Worm (Caenorhabditis elegans) whole organism, L4 larva: ENCODE measurements around the gene nspd-6.
A peak's percentile ranks its signal among the peaks of the same experiment; 100 is the strongest.

Experiments
- D1046.2 ChIP-seq: fragments of 200-800 bp; sonication (Bioruptor generic); IDR thresholded peaks from 2 replicates; pipeline ENCODE4 v1.3.6; 2022; ENCODE audit warnings: missing genetic modification characterization, missing compliant biosample characterization
- F37D6.2 ChIP-seq: sonication (generic microtip); optimal IDR thresholded peaks from 2 replicates; lab custom pipeline; 2016; ENCODE audit warnings: mild to moderate bottlenecking, missing genetic modification characterization, missing compliant biosample characterization
- T20F7.1 ChIP-seq: fragments of 200-800 bp; sonication (Bioruptor generic); optimal IDR thresholded peaks from 2 replicates; lab custom pipeline; 2018; ENCODE audit warnings: mild to moderate bottlenecking, missing genetic modification characterization, missing compliant biosample characterization
- T26A8.4 ChIP-seq: fragments of 200-800 bp; sonication (Bioruptor generic); IDR thresholded peaks from 2 replicates; pipeline ENCODE4 v1.3.6; 2022; ENCODE audit warnings: missing genetic modification characterization, missing compliant biosample characterization
- Y105C5A.15 ChIP-seq: fragments of 200-800 bp; sonication (Bioruptor generic); IDR thresholded peaks from 2 replicates; pipeline ENCODE4 v1.3.6; 2022; ENCODE audit warnings: missing genetic modification characterization, missing compliant biosample characterization
- ZK337.2 ChIP-seq: fragments of 200-800 bp; sonication (Bioruptor generic); IDR thresholded peaks from 2 replicates; pipeline ENCODE4 v1.3.6; 2022; ENCODE audit warnings: missing genetic modification reagents, missing genetic modification characterization, missing compliant biosample characterization
- ZK546.5 ChIP-seq, 2 experiments: sonication (generic microtip); optimal IDR thresholded peaks; 2 replicates each; lab custom pipeline; 2017; ENCODE audit warnings: missing biosample characterization in 2 of 2, missing genetic modification characterization in 2 of 2
- aha-1 ChIP-seq: fragments of 150-350 bp; peaks from one replicate; lab custom pipeline; 2014; ENCODE audit warnings: missing biosample characterization, missing genetic modification characterization
- arid-1 ChIP-seq: fragments of 200-800 bp; sonication (Bioruptor generic); conservative IDR thresholded peaks from 2 replicates; pipeline ENCODE4 v1.3.6; 2022; ENCODE audit warnings: missing genetic modification reagents, missing genetic modification characterization, missing compliant biosample characterization
- ceh-28 ChIP-seq: fragments of 150-350 bp; optimal IDR thresholded peaks from 2 replicates; lab custom pipeline; 2014; ENCODE audit warnings: missing biosample characterization, missing genetic modification reagents, missing genetic modification characterization
- ceh-32 ChIP-seq: sonication (generic microtip); optimal IDR thresholded peaks from 2 replicates; lab custom pipeline; 2016; ENCODE audit warnings: mild to moderate bottlenecking, missing genetic modification characterization, missing compliant biosample characterization; ENCODE audit not compliant: poor library complexity
- ces-1 ChIP-seq: fragments of 150-350 bp; sonication (generic microtip); optimal IDR thresholded peaks from 4 replicates; lab custom pipeline; 2014; ENCODE audit warnings: missing biosample characterization, missing genetic modification reagents, missing genetic modification characterization
- cey-2 ChIP-seq: sonication (generic microtip); optimal IDR thresholded peaks from 3 replicates; lab custom pipeline; 2017; ENCODE audit warnings: missing genetic modification characterization, mild to moderate bottlenecking, missing compliant biosample characterization, antibody characterized with exemption, borderline replicate concordance; ENCODE audit not compliant: insufficient read depth
- daf-8 ChIP-seq: fragments of 200-800 bp; sonication (Bioruptor generic); IDR thresholded peaks from 2 replicates; pipeline ENCODE4 v1.3.6; 2022; ENCODE audit warnings: missing genetic modification characterization, missing compliant biosample characterization
- dmd-9 ChIP-seq: fragments of 200-800 bp; sonication (Bioruptor generic); IDR thresholded peaks from 2 replicates; pipeline ENCODE4 v1.3.6; 2022; ENCODE audit warnings: missing genetic modification reagents, missing genetic modification characterization, missing compliant biosample characterization
- dpl-1 ChIP-seq: fragments of 150-350 bp; optimal IDR thresholded peaks from 2 replicates; lab custom pipeline; 2014; ENCODE audit warnings: missing biosample characterization, missing genetic modification reagents, missing genetic modification characterization
- duxl-1 ChIP-seq: sonication (generic microtip); optimal IDR thresholded peaks from 2 replicates; lab custom pipeline; 2016; ENCODE audit warnings: mild to moderate bottlenecking, missing genetic modification characterization, moderate library complexity, missing compliant biosample characterization; ENCODE audit not compliant: poor library complexity
- dve-1 ChIP-seq: sonication (generic microtip); optimal IDR thresholded peaks from 2 replicates; lab custom pipeline; 2017; ENCODE audit warnings: antibody characterized with exemption, mild to moderate bottlenecking, missing genetic modification characterization, missing compliant biosample characterization; ENCODE audit not compliant: insufficient read depth
- gei-8 ChIP-seq: fragments of 200-800 bp; sonication (Bioruptor generic); optimal IDR thresholded peaks from 2 replicates; lab custom pipeline; 2018; ENCODE audit warnings: mild to moderate bottlenecking, missing genetic modification characterization, missing compliant biosample characterization
- hif-1 ChIP-seq, 2 experiments: sonication (generic microtip); optimal IDR thresholded peaks; 2 replicates each; lab custom pipeline; 2016 to 2017; ENCODE audit warnings: missing compliant biosample characterization in 2 of 2, missing genetic modification characterization in 2 of 2, missing genetic modification reagents in 2 of 2, missing genotype in 2 of 2, mild to moderate bottlenecking in 1 of 2
- hlh-30 ChIP-seq: sonication (generic microtip); optimal IDR thresholded peaks from 2 replicates; lab custom pipeline; 2017; ENCODE audit warnings: antibody characterized with exemption, mild to moderate bottlenecking, missing genetic modification characterization, missing compliant biosample characterization; ENCODE audit not compliant: insufficient read depth
- hmg-1.1 ChIP-seq: fragments of 200-800 bp; sonication (Bioruptor generic); IDR thresholded peaks from 2 replicates; pipeline ENCODE4 v1.3.6; 2022; ENCODE audit warnings: missing genetic modification reagents, missing genetic modification characterization, missing compliant biosample characterization
- lin-38 ChIP-seq: fragments of 200-800 bp; sonication (Bioruptor generic); IDR thresholded peaks from 2 replicates; pipeline ENCODE4 v1.3.6; 2022; ENCODE audit warnings: missing genetic modification reagents, missing genetic modification characterization, missing compliant biosample characterization
- lsy-2 ChIP-seq, 2 experiments: fragments of 150-350 bp in 1 of 2; sonication (generic microtip) in 1 of 2; optimal IDR thresholded peaks; 2 replicates each; lab custom pipeline; 2014 to 2017; ENCODE audit warnings: missing biosample characterization in 2 of 2, missing genetic modification characterization in 2 of 2
- madf-5 ChIP-seq, 2 experiments: fragments of 200-800 bp; sonication (Bioruptor generic); IDR thresholded peaks; 2 replicates each; pipeline ENCODE4 v1.3.6; 2022; ENCODE audit warnings: missing compliant biosample characterization in 2 of 2, missing genetic modification characterization in 2 of 2
- mep-1 ChIP-seq: fragments of 150-350 bp; sonication (generic microtip); optimal IDR thresholded peaks from 3 replicates; lab custom pipeline; 2014; ENCODE audit warnings: missing biosample characterization, missing genetic modification characterization
- mes-2 ChIP-seq: sonication (generic microtip); optimal IDR thresholded peaks from 2 replicates; lab custom pipeline; 2016; ENCODE audit warnings: missing genotype, mild to moderate bottlenecking, missing genetic modification characterization, missing compliant biosample characterization; ENCODE audit not compliant: poor library complexity, severe bottlenecking
- mxl-2 ChIP-seq: fragments of 200-800 bp; sonication (Bioruptor generic); conservative IDR thresholded peaks from 2 replicates; pipeline ENCODE4 v1.3.6; 2022; ENCODE audit warnings: missing genetic modification reagents, missing genetic modification characterization, missing compliant biosample characterization
- nhr-10 ChIP-seq: fragments of 150-350 bp; optimal IDR thresholded peaks from 2 replicates; lab custom pipeline; 2014; ENCODE audit warnings: missing biosample characterization, missing genetic modification characterization
- nhr-11 ChIP-seq: fragments of 150-350 bp; optimal IDR thresholded peaks from 2 replicates; lab custom pipeline; 2014; ENCODE audit warnings: missing biosample characterization, missing genetic modification characterization
- nhr-237 ChIP-seq: sonication (generic microtip); optimal IDR thresholded peaks from 2 replicates; lab custom pipeline; 2017; ENCODE audit warnings: missing biosample characterization, missing genetic modification characterization
- nhr-25 ChIP-seq: sonication (generic microtip); optimal IDR thresholded peaks from 2 replicates; lab custom pipeline; 2017; ENCODE audit warnings: missing genetic modification characterization, mild to moderate bottlenecking, missing compliant biosample characterization, antibody characterized with exemption, moderate library complexity, borderline replicate concordance; ENCODE audit not compliant: insufficient read depth
- nhr-28 ChIP-seq: fragments of 150-350 bp; optimal IDR thresholded peaks from 2 replicates; lab custom pipeline; 2014; ENCODE audit warnings: missing biosample characterization, missing genetic modification characterization
- nhr-42 ChIP-seq: fragments of 200-800 bp; sonication (Bioruptor generic); IDR thresholded peaks from 2 replicates; pipeline ENCODE4 v1.3.6; 2022; ENCODE audit warnings: missing genetic modification characterization, missing compliant biosample characterization
- nhr-48 ChIP-seq: sonication (generic microtip); optimal IDR thresholded peaks from 2 replicates; lab custom pipeline; 2016; ENCODE audit warnings: mild to moderate bottlenecking, missing genetic modification characterization, missing compliant biosample characterization
- nhr-6 ChIP-seq: fragments of 150-350 bp; optimal IDR thresholded peaks from 2 replicates; lab custom pipeline; 2014; ENCODE audit warnings: missing biosample characterization, missing genetic modification characterization
- nhr-76 ChIP-seq: fragments of 150-350 bp; optimal IDR thresholded peaks from 2 replicates; lab custom pipeline; 2014; ENCODE audit warnings: missing biosample characterization, missing genetic modification characterization
- nhr-77 ChIP-seq: fragments of 150-350 bp; optimal IDR thresholded peaks from 2 replicates; lab custom pipeline; 2014; ENCODE audit warnings: missing biosample characterization, missing genetic modification characterization
- pha-4 ChIP-seq, 2 experiments: fragments of 150-350 bp in 1 of 2; fragments of 200-800 bp in 1 of 2; sonication (Bioruptor generic) in 1 of 2; IDR thresholded peaks in 1 of 2; optimal IDR thresholded peaks in 1 of 2; 2 replicates each; pipeline versions ENCODE4 v1.3.6 to Lab custom; 2014 to 2022; ENCODE audit warnings: missing genetic modification characterization in 2 of 2, missing genetic modification reagents in 2 of 2, missing biosample characterization in 1 of 2, missing compliant biosample characterization in 1 of 2
- php-3 ChIP-seq: fragments of 200-800 bp; sonication (Bioruptor generic); IDR thresholded peaks from 2 replicates; pipeline ENCODE4 v1.3.6; 2022; ENCODE audit warnings: missing genetic modification reagents, missing genetic modification characterization, missing compliant biosample characterization
- pqm-1 ChIP-seq: sonication (generic microtip); optimal IDR thresholded peaks from 2 replicates; lab custom pipeline; 2017; ENCODE audit warnings: missing biosample characterization, missing genetic modification characterization
- set-16 ChIP-seq: fragments of 200-800 bp; sonication (Bioruptor generic); IDR thresholded peaks from 2 replicates; pipeline ENCODE4 v1.3.6; 2022; ENCODE audit warnings: missing genetic modification reagents, missing genetic modification characterization, missing compliant biosample characterization
- snpc-1.2 ChIP-seq: fragments of 200-800 bp; sonication (Bioruptor generic); IDR thresholded peaks from 2 replicates; pipeline ENCODE4 v1.3.6; 2022; ENCODE audit warnings: missing genetic modification reagents, missing genetic modification characterization, missing compliant biosample characterization
- tag-97 ChIP-seq: fragments of 200-800 bp; sonication (Bioruptor generic); IDR thresholded peaks from 2 replicates; pipeline ENCODE4 v1.3.6; 2022; ENCODE audit warnings: missing genetic modification characterization, missing compliant biosample characterization
- unc-62 ChIP-seq, 3 experiments: fragments of 150-350 bp in 1 of 3; sonication (generic microtip); optimal IDR thresholded peaks in 2 of 3; peaks in 1 of 3; 1 replicate in 1 of 3; 2 replicates in 2 of 3; lab custom pipeline; 2014 to 2017; ENCODE audit warnings: missing biosample characterization in 3 of 3, missing genetic modification characterization in 3 of 3, missing genetic modification reagents in 3 of 3, missing genotype in 1 of 3
- zfp-3 ChIP-seq: fragments of 200-800 bp; sonication (Bioruptor generic); conservative IDR thresholded peaks from 2 replicates; pipeline ENCODE4 v1.3.6; 2022; ENCODE audit warnings: missing genetic modification reagents, missing genetic modification characterization, missing compliant biosample characterization
- ztf-7 ChIP-seq: fragments of 150-350 bp; optimal IDR thresholded peaks from 2 replicates; lab custom pipeline; 2014; ENCODE audit warnings: missing biosample characterization, missing genetic modification characterization

nspd-6 gene

DNA sequence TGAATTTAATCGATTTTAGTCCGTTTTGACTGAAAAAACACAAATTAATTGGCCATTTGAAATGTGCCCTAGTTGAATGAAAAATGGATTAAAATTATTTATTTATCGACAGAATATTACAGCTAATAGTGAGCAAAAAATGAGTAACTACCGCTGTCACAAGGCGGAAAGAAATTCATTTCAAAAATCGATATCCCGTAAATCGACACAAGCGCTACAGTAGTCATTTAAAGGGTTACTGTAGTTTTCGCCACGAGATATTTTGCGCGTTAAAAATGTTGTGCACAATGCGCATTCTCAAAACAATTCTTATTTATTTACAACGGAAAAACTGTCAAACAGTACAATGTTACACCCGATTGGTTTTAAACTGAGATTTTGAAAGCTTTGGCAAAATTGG lies 45.1 kb upstream of the nspd-6 start (continued):
- TF ChIP-seq cey-2 (tag; lab: Kevin White, UChicago): no peak
- no peak for TF ChIP-seq set-16 (GFP tag; lab: Robert Waterston, UW)

DNA sequence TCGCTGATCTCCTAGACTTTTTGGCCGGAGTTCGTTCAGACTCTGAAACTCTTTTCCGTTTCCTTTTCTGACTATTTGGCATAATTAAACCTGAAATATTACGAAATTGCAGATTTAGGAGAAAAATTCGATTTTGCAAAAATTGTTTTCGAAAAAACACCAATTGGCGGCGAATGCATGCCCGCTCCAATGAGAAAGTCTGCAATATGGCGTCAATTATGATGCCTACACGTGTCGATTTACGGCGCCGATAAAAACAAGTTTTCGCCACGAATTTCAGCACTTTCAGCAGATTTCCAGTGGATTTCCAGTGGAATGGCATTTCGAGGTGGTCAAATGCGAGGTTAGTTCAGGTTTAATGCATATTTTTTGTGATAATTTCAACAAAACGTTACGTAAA lies 43.9 kb upstream of the nspd-6 start, which contains the start of the genes Y59E9AL.36 and nbet-1:
TSS of gene Y59E9AL.36 (minus strand) at position 92 of the 400 bp plus-strand sequence.
TSS of gene nbet-1 (plus strand) at position 112 of the 400 bp plus-strand sequence.
- TF ChIP-seq nhr-77 (tag; lab: Kevin White, UChicago): peak; percentile 70
- TF ChIP-seq nhr-48 (tag; lab: Kevin White, UChicago): no peak
- peak; percentile 45 for TF ChIP-seq T20F7.1 (GFP tag; lab: Kevin White, UChicago)
- TF ChIP-seq dmd-9 (GFP tag; lab: Robert Waterston, UW): no peak
- TF ChIP-seq lsy-2 (tag; optimal IDR thresholded peaks at IDR 0.05; lab: Kevin White, UChicago): peak; percentile 25 to 81
- no peak for TF ChIP-seq Y105C5A.15 (GFP tag; lab: Robert Waterston, UW)
- TF ChIP-seq ceh-28 (tag; lab: Kevin White, UChicago): no peak
- TF ChIP-seq ceh-32 (tag; lab: Kevin White, UChicago): no peak
- no peak for TF ChIP-seq aha-1
- peak in 1 of 2 experiments; percentile 29 for TF ChIP-seq hif-1 (tag; optimal IDR thresholded peaks at IDR 0.05; lab: Kevin White, UChicago)
- no peak for TF ChIP-seq nhr-237 (tag; lab: Kevin White, UChicago)
- peak; percentile 61; the same call in 1 of the 2 replicates for TF ChIP-seq T26A8.4 (GFP tag; lab: Robert Waterston, UW)
- peak; percentile 59 for TF ChIP-seq nhr-28 (tag; lab: Kevin White, UChicago)
- peak; percentile 89 for TF ChIP-seq snpc-1.2
- peak; percentile 95 for TF ChIP-seq lin-38 (GFP tag; lab: Robert Waterston, UW)
- TF ChIP-seq unc-62 (GFP tag; optimal IDR thresholded peaks at IDR 0.05 in 1 of 2; lab: Kevin White, UChicago): peak in 1 of 2 experiments; percentile 57
- no peak for TF ChIP-seq unc-62 (tag; optimal IDR thresholded peaks at IDR 0.05; lab: Kevin White, UChicago)
- no peak for TF ChIP-seq dve-1
- peak; percentile 72 for TF ChIP-seq nhr-6 (tag; lab: Kevin White, UChicago)
- no peak for TF ChIP-seq zfp-3 (GFP tag; lab: Robert Waterston, UW)
- no peak for TF ChIP-seq ZK337.2
- no peak for TF ChIP-seq php-3
- peak; percentile 27; the same call in 1 of the 2 replicates for TF ChIP-seq pha-4 (GFP tag; IDR thresholded peaks at IDR 0.05; lab: Robert Waterston, UW)
- TF ChIP-seq pha-4 (tag; optimal IDR thresholded peaks at IDR 0.05; lab: Kevin White, UChicago): peak; percentile 7
- TF ChIP-seq hmg-1.1 (GFP tag; lab: Robert Waterston, UW): peak; percentile 66; the same call in 1 of the 2 replicates
- peak; percentile 83 for TF ChIP-seq dpl-1
- TF ChIP-seq nhr-11 (tag; lab: Kevin White, UChicago): peak; percentile 94
- TF ChIP-seq F37D6.2: no peak
- peak; percentile 15 for TF ChIP-seq ces-1 (GFP tag; lab: Kevin White, UChicago)
- no peak for TF ChIP-seq nhr-42 (GFP tag; lab: Robert Waterston, UW)
- no peak for TF ChIP-seq madf-5 (GFP tag; IDR thresholded peaks at IDR 0.05; lab: Robert Waterston, UW)
- no peak for TF ChIP-seq nhr-10
- peak; percentile 66 for TF ChIP-seq hlh-30 (tag; lab: Kevin White, UChicago)
- TF ChIP-seq daf-8: no peak
- peak; percentile 5 for TF ChIP-seq pqm-1 (tag; lab: Kevin White, UChicago)
- peak; percentile 76 for TF ChIP-seq mep-1 (tag; lab: Kevin White, UChicago)
- TF ChIP-seq mes-2 (tag; lab: Kevin White, UChicago): peak; percentile 86
- TF ChIP-seq D1046.2 (GFP tag; lab: Robert Waterston, UW): no peak
- no peak for TF ChIP-seq cey-2 (tag; lab: Kevin White, UChicago)
- no peak for TF ChIP-seq ztf-7
- 0 out of 2 replicates have a peak, but pooled peaks have one; percentile 19 for TF ChIP-seq arid-1 (GFP tag; lab: Robert Waterston, UW)
- TF ChIP-seq gei-8: no peak
- no peak for TF ChIP-seq ZK546.5 (tag; optimal IDR thresholded peaks at IDR 0.05; lab: Kevin White, UChicago)
- no peak for TF ChIP-seq mxl-2 (GFP tag; lab: Robert Waterston, UW)
- TF ChIP-seq duxl-1: peak; percentile 46
- no peak for TF ChIP-seq nhr-76
- peak; percentile 27 for TF ChIP-seq nhr-25 (tag; lab: Kevin White, UChicago)
- no peak for TF ChIP-seq tag-97 (GFP tag; lab: Robert Waterston, UW)
